Worm (Caenorhabditis elegans) whole organism, L4 larva: ENCODE data around the gene vem-1.

Experiments used
- nhr-102 ChIP-seq: sonication (generic microtip); optimal IDR thresholded peaks from 2 replicates; lab custom pipeline; 2016; ENCODE audit warnings: mild to moderate bottlenecking, missing genetic modification characterization, moderate library complexity, missing compliant biosample characterization
- nhr-41 ChIP-seq: fragments of 200-800 bp; sonication (Bioruptor generic); IDR thresholded peaks from 2 replicates; pipeline ENCODE4 v1.3.6; 2022; ENCODE audit warnings: missing genetic modification reagents, missing genetic modification characterization, missing compliant biosample characterization

- TF ChIP-seq nhr-41 (GFP tag; lab: Robert Waterston, UW) (no peak), nhr-102 (tag; lab: Kevin White, UChicago) (no peak)
These were observed 28.4 kb downstream of the vem-1 start for ce11 chrX:8059999-8060398.
